Fruit fly (Drosophila melanogaster) whole organism, embryonic: ENCODE results near the gene CG12171.

Experiments
- ATbp ChIP-seq: fragments of 200-800 bp; sonication (Bioruptor generic); optimal IDR thresholded peaks from 2 replicates; lab custom pipeline; 2017; ENCODE audit warnings: missing biosample characterization, mild to moderate bottlenecking, missing genetic modification characterization, missing genetic modification reagents
- B-H2 ChIP-seq: fragments of 200-800 bp; sonication (Bioruptor generic); optimal IDR thresholded peaks from 2 replicates; lab custom pipeline; 2018; ENCODE audit warnings: missing biosample characterization, mild to moderate bottlenecking, missing genetic modification characterization
- CG1024 ChIP-seq: fragments of 200-800 bp; sonication (Bioruptor generic); IDR thresholded peaks from 2 replicates; pipeline ENCODE4 v1.3.6; 2022; ENCODE audit warnings: missing biosample characterization, missing genetic modification characterization
- CG14710 ChIP-seq: fragments of 200-800 bp; sonication (Bioruptor generic); optimal IDR thresholded peaks from 3 replicates; lab custom pipeline; 2019; ENCODE audit warnings: missing biosample characterization, mild to moderate bottlenecking, missing genetic modification characterization, moderate library complexity
- CG16779 ChIP-seq: fragments of 200-800 bp; sonication (Bioruptor generic); IDR thresholded peaks from 2 replicates; pipeline ENCODE4 v1.3.6; 2022; ENCODE audit warnings: missing biosample characterization, missing genetic modification characterization
- CG30403 ChIP-seq: fragments of 200-800 bp; sonication (Bioruptor generic); optimal IDR thresholded peaks from 3 replicates; lab custom pipeline; 2016; ENCODE audit warnings: missing biosample characterization, missing genetic modification characterization
- CG31441 ChIP-seq: fragments of 200-800 bp; sonication (Bioruptor generic); IDR thresholded peaks from 2 replicates; pipeline ENCODE4 v1.3.6; 2022; ENCODE audit warnings: missing biosample characterization, missing genetic modification characterization
- CG32772 ChIP-seq: fragments of 200-800 bp; sonication (Bioruptor generic); IDR thresholded peaks from 2 replicates; pipeline ENCODE4 v1.3.6; 2022; ENCODE audit warnings: missing biosample characterization, missing genetic modification characterization
- CG33557 ChIP-seq: fragments of 200-800 bp; sonication (Bioruptor generic); optimal IDR thresholded peaks from 2 replicates; lab custom pipeline; 2019; ENCODE audit warnings: missing biosample characterization, mild to moderate bottlenecking, missing genetic modification characterization, moderate library complexity
- CG6175 ChIP-seq: fragments of 200-800 bp; sonication (Bioruptor generic); IDR thresholded peaks from 3 replicates; pipeline ENCODE4 v1.3.6; 2022; ENCODE audit warnings: missing biosample characterization, missing genetic modification characterization
- CG7556 ChIP-seq: fragments of 200-800 bp; sonication (Bioruptor generic); optimal IDR thresholded peaks from 2 replicates; lab custom pipeline; 2017; ENCODE audit warnings: missing biosample characterization, mild to moderate bottlenecking, missing genetic modification characterization
- CG8281 ChIP-seq: fragments of 200-800 bp; sonication (Bioruptor generic); optimal IDR thresholded peaks from 2 replicates; lab custom pipeline; 2018; ENCODE audit warnings: missing biosample characterization, mild to moderate bottlenecking, missing genetic modification characterization, moderate library complexity
- CG8290 ChIP-seq, 3 experiments: fragments of 200-800 bp; sonication (Bioruptor generic); optimal IDR thresholded peaks; 2 replicates each; lab custom pipeline; 2016 to 2019; ENCODE audit warnings: missing biosample characterization in 3 of 3, missing genetic modification characterization in 3 of 3, mild to moderate bottlenecking in 2 of 3, moderate library complexity in 1 of 3
- CG8359 ChIP-seq: fragments of 200-800 bp; sonication (Bioruptor generic); optimal IDR thresholded peaks from 2 replicates; lab custom pipeline; 2017; ENCODE audit warnings: missing biosample characterization, mild to moderate bottlenecking, missing genetic modification characterization, borderline replicate concordance
- CG8944 ChIP-seq: fragments of 200-800 bp; sonication (Bioruptor generic); optimal IDR thresholded peaks from 3 replicates; lab custom pipeline; 2016; ENCODE audit warnings: missing biosample characterization, missing genetic modification characterization
- CoRest ChIP-seq: fragments of 200-800 bp; sonication (Bioruptor generic); optimal IDR thresholded peaks from 3 replicates; lab custom pipeline; 2018; ENCODE audit warnings: missing biosample characterization, mild to moderate bottlenecking, missing genetic modification characterization, moderate library complexity
- CrebB ChIP-seq: fragments of 200-800 bp; sonication (Bioruptor generic); optimal IDR thresholded peaks from 3 replicates; lab custom pipeline; 2018; ENCODE audit warnings: missing biosample characterization, mild to moderate bottlenecking, missing genetic modification characterization
- Dll ChIP-seq: fragments of 200-800 bp; sonication (Bioruptor generic); IDR thresholded peaks from 4 replicates; pipeline ENCODE4 v1.3.6; 2022; ENCODE audit warnings: missing biosample characterization, missing genetic modification characterization; ENCODE audit not compliant: partially characterized antibody
- GATAe ChIP-seq: fragments of 200-800 bp; sonication (Bioruptor generic); conservative IDR thresholded peaks from 2 replicates; pipeline ENCODE4 v1.3.6; 2022; ENCODE audit warnings: missing biosample characterization, missing genetic modification characterization
- Hmx ChIP-seq: fragments of 200-800 bp; sonication (Bioruptor generic); optimal IDR thresholded peaks from 2 replicates; lab custom pipeline; 2016; ENCODE audit warnings: missing biosample characterization, missing genetic modification characterization
- Kr ChIP-seq: fragments of 200-800 bp; sonication (Bioruptor generic); optimal IDR thresholded peaks from 2 replicates; lab custom pipeline; 2017; ENCODE audit warnings: missing biosample characterization, mild to moderate bottlenecking, missing genetic modification characterization
- Mrtf ChIP-seq: fragments of 200-800 bp; sonication (Bioruptor generic); IDR thresholded peaks from 3 replicates; pipeline ENCODE4 v1.3.6; 2022; ENCODE audit warnings: missing biosample characterization, missing genetic modification characterization
- NfI ChIP-seq: fragments of 200-800 bp; sonication (Bioruptor generic); optimal IDR thresholded peaks from 3 replicates; lab custom pipeline; 2018; ENCODE audit warnings: missing biosample characterization, mild to moderate bottlenecking, missing genetic modification characterization, moderate library complexity
- Oli ChIP-seq: fragments of 200-800 bp; sonication (Bioruptor generic); optimal IDR thresholded peaks from 2 replicates; lab custom pipeline; 2018; ENCODE audit warnings: missing biosample characterization, mild to moderate bottlenecking, missing genetic modification characterization, moderate library complexity
- PHDP ChIP-seq: fragments of 200-800 bp; sonication (Bioruptor generic); optimal IDR thresholded peaks from 3 replicates; lab custom pipeline; 2018; ENCODE audit warnings: missing biosample characterization, mild to moderate bottlenecking, missing genetic modification characterization, moderate library complexity
- amos ChIP-seq: fragments of 200-800 bp; sonication (Bioruptor generic); IDR thresholded peaks from 2 replicates; pipeline ENCODE4 v1.3.6; 2022; ENCODE audit warnings: missing biosample characterization, missing genetic modification characterization; ENCODE audit not compliant: partially characterized antibody
- az2 ChIP-seq: fragments of 200-800 bp; sonication (Bioruptor generic); optimal IDR thresholded peaks from 3 replicates; lab custom pipeline; 2016; ENCODE audit warnings: missing biosample characterization, missing genetic modification characterization
- cg ChIP-seq: fragments of 200-800 bp; sonication (Bioruptor generic); optimal IDR thresholded peaks from 3 replicates; lab custom pipeline; 2019; ENCODE audit warnings: missing biosample characterization, mild to moderate bottlenecking, missing genetic modification characterization, moderate library complexity
- chif ChIP-seq, 2 experiments: fragments of 200-800 bp; sonication (Bioruptor generic); optimal IDR thresholded peaks; 3 replicates each; lab custom pipeline; 2016; ENCODE audit warnings: missing biosample characterization in 2 of 2, missing genetic modification characterization in 2 of 2
- fd96Cb ChIP-seq: fragments of 200-800 bp; sonication (Bioruptor generic); optimal IDR thresholded peaks from 2 replicates; lab custom pipeline; 2018; ENCODE audit warnings: missing biosample characterization, mild to moderate bottlenecking, missing genetic modification characterization, moderate library complexity
- grn ChIP-seq: fragments of 200-800 bp; sonication (Bioruptor generic); optimal IDR thresholded peaks from 3 replicates; lab custom pipeline; 2017; ENCODE audit warnings: missing biosample characterization, missing genetic modification characterization
- hbn ChIP-seq: fragments of 200-800 bp; sonication (Bioruptor generic); IDR thresholded peaks from 2 replicates; pipeline ENCODE4 v1.3.6; 2022; ENCODE audit warnings: missing biosample characterization, missing genetic modification characterization; ENCODE audit not compliant: partially characterized antibody
- lov ChIP-seq, 2 experiments: fragments of 200-800 bp in 1 of 2; fragments of >200 bp in 1 of 2; sonication (Bioruptor generic) in 1 of 2; IDR thresholded peaks in 1 of 2; optimal IDR thresholded peaks in 1 of 2; 2 replicates in 1 of 2; 3 replicates in 1 of 2; pipeline versions ENCODE4 v1.3.6 to Lab custom; 2017 to 2022; ENCODE audit warnings: missing biosample characterization in 1 of 2, missing genetic modification characterization in 1 of 2
- psq ChIP-seq: fragments of 200-800 bp; sonication (Bioruptor generic); optimal IDR thresholded peaks from 2 replicates; lab custom pipeline; 2017; ENCODE audit warnings: missing biosample characterization, missing genetic modification characterization
- sim ChIP-seq: fragments of 200-800 bp; sonication (Bioruptor generic); IDR thresholded peaks from 2 replicates; pipeline ENCODE4 v1.3.6; 2022; ENCODE audit warnings: missing biosample characterization, missing genetic modification characterization
- sr ChIP-seq: fragments of 200-800 bp; sonication (Bioruptor generic); IDR thresholded peaks from 3 replicates; pipeline ENCODE4 v1.3.6; 2022; ENCODE audit warnings: missing biosample characterization, missing genetic modification characterization
- stc ChIP-seq: fragments of 200-800 bp; sonication (Bioruptor generic); IDR thresholded peaks from 2 replicates; pipeline ENCODE4 v1.3.6; 2022; ENCODE audit warnings: missing biosample characterization, missing genetic modification characterization
- sug ChIP-seq: fragments of 200-800 bp; optimal IDR thresholded peaks from 2 replicates; lab custom pipeline; 2019; ENCODE audit warnings: missing biosample characterization, mild to moderate bottlenecking, missing genetic modification characterization, moderate library complexity
- trem ChIP-seq: fragments of 200-800 bp; optimal IDR thresholded peaks from 3 replicates; lab custom pipeline; 2019; ENCODE audit warnings: missing biosample characterization, mild to moderate bottlenecking, missing genetic modification characterization, moderate library complexity
- ttk ChIP-seq: fragments of 200-800 bp; sonication (Bioruptor generic); IDR thresholded peaks from 2 replicates; pipeline ENCODE4 v2.1.2; 2022; ENCODE audit warnings: missing biosample characterization, missing genetic modification characterization
- twi ChIP-seq: fragments of 200-800 bp; optimal IDR thresholded peaks from 2 replicates; lab custom pipeline; 2019; ENCODE audit warnings: missing biosample characterization, mild to moderate bottlenecking, missing genetic modification characterization, moderate library complexity
- tx ChIP-seq: fragments of 200-800 bp; sonication (Bioruptor generic); optimal IDR thresholded peaks from 2 replicates; lab custom pipeline; 2016; ENCODE audit warnings: missing biosample characterization, missing genetic modification characterization
- usp ChIP-seq: fragments of >200 bp; optimal IDR thresholded peaks from 2 replicates; lab custom pipeline; 2017; ENCODE audit warnings: missing biosample characterization, missing genetic modification characterization
- yki ChIP-seq: fragments of >200 bp; optimal IDR thresholded peaks from 3 replicates; lab custom pipeline; 2018
- z ChIP-seq: fragments of 200-800 bp; sonication (Bioruptor generic); IDR thresholded peaks from 3 replicates; pipeline ENCODE4 v1.3.6; 2022; ENCODE audit warnings: missing biosample characterization, missing genetic modification characterization
- zen ChIP-seq: fragments of 200-800 bp; sonication (Bioruptor generic); optimal IDR thresholded peaks from 3 replicates; lab custom pipeline; 2018; ENCODE audit warnings: missing biosample characterization, mild to moderate bottlenecking, missing genetic modification characterization, moderate library complexity
- zf30C ChIP-seq: fragments of 200-800 bp; sonication (Bioruptor generic); optimal IDR thresholded peaks from 3 replicates; lab custom pipeline; 2018; ENCODE audit warnings: missing biosample characterization, mild to moderate bottlenecking, missing genetic modification characterization
- zfh1 ChIP-seq: fragments of 200-800 bp; sonication (Bioruptor generic); IDR thresholded peaks from 3 replicates; pipeline ENCODE4 v1.3.6; 2022; ENCODE audit warnings: missing biosample characterization, missing genetic modification characterization

The CG12171 gene

DNA sequence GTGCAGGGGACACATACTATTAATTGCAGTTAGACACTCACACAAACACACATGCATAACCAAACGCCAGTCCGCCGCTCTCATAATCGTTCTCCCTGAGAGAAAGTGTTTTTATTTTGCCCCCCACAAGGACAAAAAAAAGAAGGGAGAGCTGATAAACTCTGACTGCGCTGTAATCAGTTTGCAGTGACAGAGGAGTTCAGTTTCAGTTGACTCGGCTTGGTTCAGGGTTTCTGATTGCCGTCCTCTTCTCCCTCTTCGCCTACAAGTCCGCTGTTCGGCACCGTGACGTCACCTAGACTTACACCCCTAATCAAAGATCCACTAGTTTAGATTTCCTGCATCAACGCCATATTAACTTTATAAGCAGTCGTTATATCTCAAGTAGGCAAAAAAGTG is 37.8 kb downstream of the CG12171 start (continued):
- TF ChIP-seq cg (GFP tag; lab: Kevin White, UChicago) (peak; percentile 22), chif (GFP tag; optimal IDR thresholded peaks at IDR 0.05; lab: Kevin White, UChicago) (no peak), ATbp (GFP tag; lab: Kevin White, UChicago) (no peak), NfI (GFP tag; lab: Kevin White, UChicago) (no peak), CG16779 (no peak), zf30C (GFP tag; lab: Kevin White, UChicago) (peak; percentile 35), B-H2 (GFP tag; lab: Kevin White, UChicago) (no peak), CG31441 (GFP tag; lab: Robert Waterston, UW) (no peak), fd96Cb (tag; lab: Kevin White, UChicago) (no peak), Hmx (GFP tag; lab: Kevin White, UChicago) (no peak), grn (GFP tag; lab: Kevin White, UChicago) (no peak), lov (optimal IDR thresholded peaks at IDR 0.05; lab: Kevin White, UChicago) (no peak), lov (GFP tag; IDR thresholded peaks at IDR 0.05; lab: Robert Waterston, UW) (no peak), CoRest (tag; lab: Kevin White, UChicago) (no peak), sim (GFP tag; lab: Robert Waterston, UW) (no peak), usp (GFP tag; lab: Kevin White, UChicago) (no peak), CG8944 (GFP tag; lab: Kevin White, UChicago) (no peak), stc (no peak), yki (lab: Kevin White, UChicago) (no peak), CrebB (no peak), CG14710 (tag; lab: Kevin White, UChicago) (no peak), CG33557 (GFP tag; lab: Kevin White, UChicago) (no peak), CG8290 (GFP tag; optimal IDR thresholded peaks at IDR 0.05; lab: Kevin White, UChicago) (no peak), CG8290 (tag; optimal IDR thresholded peaks at IDR 0.05; lab: Kevin White, UChicago) (no peak), CG6175 (GFP tag; lab: Robert Waterston, UW) (no peak)

DNA sequence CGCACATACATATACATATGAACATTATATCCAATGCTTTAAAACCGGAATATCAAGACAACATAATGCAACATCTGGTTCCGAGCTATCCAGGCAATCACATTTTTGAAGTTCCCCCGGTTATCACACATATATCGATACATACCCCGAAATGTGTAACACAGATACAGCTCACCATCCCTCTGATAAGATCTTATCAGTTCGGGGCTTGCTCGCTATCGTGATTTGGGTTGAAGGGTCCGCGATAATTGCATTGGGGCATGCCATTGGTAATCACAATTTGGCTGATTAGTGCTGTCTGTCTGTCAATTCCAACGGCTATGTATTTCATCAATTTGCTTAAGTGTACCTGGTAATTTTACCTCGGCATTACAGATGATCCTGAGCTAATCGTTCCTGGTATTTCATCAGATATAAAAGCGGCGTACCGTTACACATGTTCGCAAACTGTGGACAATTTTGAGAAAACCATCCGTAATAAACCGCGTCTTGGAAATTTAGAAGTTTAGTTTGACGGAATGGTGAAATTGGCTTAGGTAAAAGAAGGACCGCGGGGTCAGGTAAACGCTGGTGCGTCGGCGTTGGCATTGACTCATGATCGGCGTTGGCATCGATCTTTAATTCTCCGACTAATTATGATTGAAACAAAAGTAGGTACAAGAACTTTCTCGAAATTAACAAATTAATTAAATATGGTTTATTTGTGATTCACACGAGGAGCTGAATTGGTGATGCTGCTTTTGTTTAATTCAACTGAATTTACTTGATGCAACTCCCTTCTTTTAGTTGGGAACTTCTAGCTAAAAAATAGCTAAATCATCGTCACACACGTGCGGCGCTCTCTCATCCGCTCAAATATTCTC is 38.6 kb downstream of the CG12171 start:
- TF ChIP-seq CG8281 (tag; lab: Kevin White, UChicago), result peak; percentile 14
- no peak for TF ChIP-seq trem
- TF ChIP-seq CG7556 (GFP tag; lab: Kevin White, UChicago), result no peak
- peak; percentile 74 for TF ChIP-seq twi (tag; lab: Kevin White, UChicago)
- TF ChIP-seq Dll, result 0 out of 4 replicates have a peak, but pooled peaks have one; percentile 28
- no peak for TF ChIP-seq CG32772 (GFP tag; lab: Robert Waterston, UW)
- TF ChIP-seq PHDP (tag; lab: Kevin White, UChicago), result no peak
- no peak for TF ChIP-seq CG8359 (GFP tag; lab: Kevin White, UChicago)
- no peak for TF ChIP-seq az2 (GFP tag; lab: Kevin White, UChicago)
- no peak for TF ChIP-seq sr (GFP tag; lab: Robert Waterston, UW)
- TF ChIP-seq CG1024 (GFP tag; lab: Robert Waterston, UW), result no peak
- no peak for TF ChIP-seq CG30403
- TF ChIP-seq sug (tag; lab: Kevin White, UChicago), result peak; percentile 10
- no peak for TF ChIP-seq Oli (tag; lab: Kevin White, UChicago)
- no peak for TF ChIP-seq Mrtf (GFP tag; lab: Robert Waterston, UW)
- peak; percentile 76 for TF ChIP-seq zen (tag; lab: Kevin White, UChicago)
- no peak for TF ChIP-seq zfh1 (GFP tag; lab: Robert Waterston, UW)
- no peak for TF ChIP-seq ttk (GFP tag; lab: Robert Waterston, UW)
- peak; percentile 61; the same call in 1 of the 2 replicates for TF ChIP-seq GATAe (GFP tag; lab: Robert Waterston, UW)
- TF ChIP-seq amos (GFP tag; lab: Robert Waterston, UW), result no peak
- TF ChIP-seq psq (GFP tag; lab: Kevin White, UChicago), result no peak
- 0 out of 2 replicates have a peak, but pooled peaks have one; percentile 24 for TF ChIP-seq hbn (GFP tag; lab: Robert Waterston, UW)
- TF ChIP-seq tx, result no peak
- no peak for TF ChIP-seq z (GFP tag; lab: Robert Waterston, UW)
- no peak for TF ChIP-seq Kr (GFP tag; lab: Kevin White, UChicago)
